Worm (Caenorhabditis elegans): ENCODE data around the gene H38K22.7.

ce11 chrIII:4300989-4301498 lies 20.5 kb upstream of the H38K22.7 start, which contains the start of gene R10E4.11:
- TF ChIP-seq him-1 (tag; optimal IDR thresholded peaks at IDR 0.05) = no peak
- no peak for TF ChIP-seq dao-5 (tag; optimal IDR thresholded peaks at IDR 0.05)
- TF ChIP-seq W03F9.2 (tag; optimal IDR thresholded peaks at IDR 0.05) = no peak

Data from whole organism, L4/young adult.